Worm (Caenorhabditis elegans) whole organism, mixed stage, embryonic: ENCODE results near the gene pacl-1.

Source experiments
- ceh-39 ChIP-seq: fragments of 150-350 bp; optimal IDR thresholded peaks from 2 replicates; lab custom pipeline; 2014; ENCODE audit warnings: missing biosample characterization, missing genetic modification characterization
- elt-3 ChIP-seq: fragments of 150-350 bp; optimal IDR thresholded peaks from 2 replicates; lab custom pipeline; 2014; ENCODE audit warnings: missing biosample characterization, missing genetic modification characterization
- flh-1 ChIP-seq: fragments of 200-800 bp; sonication (Bioruptor generic); optimal IDR thresholded peaks from 2 replicates; lab custom pipeline; 2018; ENCODE audit warnings: mild to moderate bottlenecking, missing genetic modification characterization, moderate library complexity, missing compliant biosample characterization
- lin-13 ChIP-seq: fragments of 150-350 bp; optimal IDR thresholded peaks from 2 replicates; lab custom pipeline; 2014; ENCODE audit warnings: missing biosample characterization, missing genetic modification characterization
- lin-32 ChIP-seq: fragments of 200-800 bp; sonication (Bioruptor generic); optimal IDR thresholded peaks from 2 replicates; lab custom pipeline; 2018; ENCODE audit warnings: mild to moderate bottlenecking, missing genetic modification characterization, missing compliant biosample characterization
- lsy-2 ChIP-seq: fragments of 150-350 bp; optimal IDR thresholded peaks from 2 replicates; lab custom pipeline; 2014; ENCODE audit warnings: missing biosample characterization, missing genetic modification characterization
- mep-1 ChIP-seq: fragments of 150-350 bp; optimal IDR thresholded peaks from 2 replicates; lab custom pipeline; 2017; ENCODE audit warnings: missing biosample characterization, missing genetic modification reagents, missing genetic modification characterization, inconsistent platforms
- nhr-237 ChIP-seq: fragments of 150-350 bp; optimal IDR thresholded peaks from 2 replicates; lab custom pipeline; 2014; ENCODE audit warnings: missing biosample characterization, missing genetic modification characterization
- nhr-76 ChIP-seq: sonication (generic microtip); optimal IDR thresholded peaks from 2 replicates; lab custom pipeline; 2017; ENCODE audit warnings: missing biosample characterization, missing genetic modification characterization
- snpc-4 ChIP-seq: fragments of 150-350 bp; optimal IDR thresholded peaks from 2 replicates; lab custom pipeline; 2014; ENCODE audit warnings: missing biosample characterization, missing genetic modification characterization
- unc-39 ChIP-seq: fragments of 150-350 bp; optimal IDR thresholded peaks from 2 replicates; lab custom pipeline; 2014; ENCODE audit warnings: missing biosample characterization, missing genetic modification characterization
- unc-62 ChIP-seq: fragments of 150-350 bp; optimal IDR thresholded peaks from 2 replicates; lab custom pipeline; 2014; ENCODE audit warnings: missing biosample characterization, missing genetic modification reagents, missing genetic modification characterization
- ztf-11 ChIP-seq: fragments of 150-350 bp; optimal IDR thresholded peaks from 2 replicates; lab custom pipeline; 2014; ENCODE audit warnings: missing biosample characterization, missing genetic modification characterization

DNA sequence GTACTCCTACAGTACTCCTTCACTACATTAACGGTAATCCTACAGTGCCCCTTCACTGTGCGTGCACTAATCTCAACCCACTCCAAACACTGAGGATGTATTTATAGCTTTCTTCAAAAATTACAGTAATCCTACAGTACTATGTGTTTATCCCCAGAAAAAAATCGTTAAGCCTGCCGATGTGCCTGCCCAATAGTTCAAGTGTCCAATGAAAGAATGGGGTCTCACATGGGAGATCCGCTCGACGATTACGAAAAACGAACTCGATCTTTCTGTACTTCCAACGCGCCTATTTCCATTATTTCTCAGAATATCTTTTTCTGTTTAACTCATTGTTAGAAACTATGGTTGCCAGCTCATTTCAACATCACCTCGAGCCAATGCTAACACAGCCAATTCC, 17.1 kb downstream of the pacl-1 start, which contains the start of gene nhr-218:
- TF ChIP-seq snpc-4 (tag; lab: Kevin White, UChicago), result no peak
- no peak for TF ChIP-seq unc-62 (GFP tag; lab: Kevin White, UChicago)
- no peak for TF ChIP-seq lsy-2 (tag; lab: Kevin White, UChicago)
- TF ChIP-seq ztf-11 (tag; lab: Kevin White, UChicago), result no peak
- no peak for TF ChIP-seq nhr-76
- no peak for TF ChIP-seq unc-39
- TF ChIP-seq lin-13 (tag; lab: Kevin White, UChicago), result no peak
- no peak for TF ChIP-seq ceh-39 (tag; lab: Kevin White, UChicago)
- TF ChIP-seq elt-3 (tag; lab: Kevin White, UChicago), result no peak
- TF ChIP-seq mep-1 (tag; lab: Kevin White, UChicago), result no peak
- TF ChIP-seq lin-32 (GFP tag; lab: Kevin White, UChicago), result no peak
- no peak for TF ChIP-seq nhr-237 (tag; lab: Kevin White, UChicago)
- no peak for TF ChIP-seq flh-1 (GFP tag; lab: Kevin White, UChicago)
